Worm (Caenorhabditis elegans) whole organism, mixed stage, embryonic: Measurements from ENCODE around the gene K06B9.6.

Experiments used
- nhr-12 ChIP-seq: fragments of 150-350 bp; optimal IDR thresholded peaks from 2 replicates; lab custom pipeline; 2014; ENCODE audit warnings: missing biosample characterization, missing genetic modification characterization
- sem-2 ChIP-seq: fragments of 200-800 bp; sonication (Bioruptor generic); optimal IDR thresholded peaks from 2 replicates; lab custom pipeline; 2018; ENCODE audit warnings: mild to moderate bottlenecking, missing genetic modification characterization, missing compliant biosample characterization

DNA sequence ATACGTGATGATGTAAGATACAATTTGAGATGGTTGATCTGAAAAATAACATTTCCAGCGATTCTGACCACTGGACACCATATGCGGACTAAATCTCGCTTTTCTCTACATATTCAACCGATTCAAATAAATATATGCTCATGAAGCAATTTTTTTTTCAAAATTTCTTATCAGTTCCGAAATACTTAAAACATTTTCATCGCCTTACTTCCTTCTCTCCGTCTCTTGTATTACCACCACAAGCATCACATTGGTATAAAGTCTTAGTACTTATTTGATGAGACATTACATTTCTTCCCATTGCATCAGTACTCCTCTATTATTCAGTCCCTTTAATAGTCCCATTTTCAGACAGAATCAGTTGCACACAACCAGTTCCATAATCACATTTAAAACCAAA lies 42.0 kb downstream of the K06B9.6 start, which contains the start of gene K08D10.14:
- TF ChIP-seq sem-2 (no peak), nhr-12 (no peak)
